Worm (Caenorhabditis elegans) whole organism, L3 larva: Measurements from ENCODE around the gene ZK185.5.

Experiments
- R02D3.7 ChIP-seq: fragments of 150-350 bp; optimal IDR thresholded peaks from 2 replicates; lab custom pipeline; 2014; ENCODE audit warnings: missing biosample characterization, missing genetic modification characterization
- ZK546.5 ChIP-seq: sonication (generic microtip); optimal IDR thresholded peaks from 2 replicates; lab custom pipeline; 2017; ENCODE audit warnings: missing biosample characterization, missing genetic modification characterization
- aly-2 ChIP-seq: fragments of 150-350 bp; optimal IDR thresholded peaks from 2 replicates; lab custom pipeline; 2014; ENCODE audit warnings: missing biosample characterization, missing genetic modification characterization
- ceh-16 ChIP-seq: sonication (generic microtip); optimal IDR thresholded peaks from 2 replicates; lab custom pipeline; 2017; ENCODE audit warnings: missing biosample characterization, missing genetic modification characterization
- egl-27 ChIP-seq: sonication (generic microtip); optimal IDR thresholded peaks from 4 replicates; lab custom pipeline; 2017; ENCODE audit warnings: missing biosample characterization, missing genetic modification reagents, missing genetic modification characterization
- egl-5 ChIP-seq: fragments of 150-350 bp; optimal IDR thresholded peaks from 2 replicates; lab custom pipeline; 2017; ENCODE audit warnings: missing biosample characterization, missing genetic modification reagents, missing genetic modification characterization, inconsistent platforms
- elt-2 ChIP-seq: sonication (generic microtip); optimal IDR thresholded peaks from 2 replicates; lab custom pipeline; 2016; ENCODE audit warnings: missing genetic modification reagents, mild to moderate bottlenecking, missing genetic modification characterization, missing compliant biosample characterization
- fkh-10 ChIP-seq: sonication (generic microtip); optimal IDR thresholded peaks from 2 replicates; lab custom pipeline; 2017; ENCODE audit warnings: missing biosample characterization, missing genetic modification reagents, missing genetic modification characterization
- fkh-2 ChIP-seq: fragments of 150-350 bp; optimal IDR thresholded peaks from 2 replicates; lab custom pipeline; 2014; ENCODE audit warnings: missing biosample characterization, missing genetic modification reagents, missing genetic modification characterization
- hmg-11 ChIP-seq: sonication (generic microtip); optimal IDR thresholded peaks from 2 replicates; lab custom pipeline; 2016; ENCODE audit warnings: missing genetic modification characterization, missing compliant biosample characterization
- lin-15B ChIP-seq: fragments of 150-350 bp; optimal IDR thresholded peaks from 2 replicates; lab custom pipeline; 2014; ENCODE audit warnings: missing biosample characterization, missing genetic modification characterization
- lin-39 ChIP-seq: fragments of 150-350 bp; optimal IDR thresholded peaks from 2 replicates; lab custom pipeline; 2018; ENCODE audit warnings: missing biosample characterization, missing genetic modification reagents, missing genetic modification characterization
- nfya-1 ChIP-seq: sonication (generic microtip); optimal IDR thresholded peaks from 2 replicates; lab custom pipeline; 2017; ENCODE audit warnings: missing genetic modification characterization, mild to moderate bottlenecking, missing compliant biosample characterization, antibody characterized with exemption, moderate library complexity; ENCODE audit not compliant: insufficient read depth
- nhr-11 ChIP-seq: fragments of 150-350 bp; optimal IDR thresholded peaks from 2 replicates; lab custom pipeline; 2014; ENCODE audit warnings: missing biosample characterization, missing genetic modification characterization
- nhr-23 ChIP-seq: fragments of 150-350 bp; optimal IDR thresholded peaks from 2 replicates; lab custom pipeline; 2014; ENCODE audit warnings: missing biosample characterization, missing genetic modification reagents, missing genetic modification characterization
- nhr-237 ChIP-seq: fragments of 150-350 bp; optimal IDR thresholded peaks from 2 replicates; lab custom pipeline; 2014; ENCODE audit warnings: missing biosample characterization, missing genetic modification characterization
- nhr-25 ChIP-seq: sonication (generic microtip); optimal IDR thresholded peaks from 2 replicates; lab custom pipeline; 2017; ENCODE audit warnings: missing biosample characterization, missing genetic modification characterization
- nhr-28 ChIP-seq: fragments of 150-350 bp; optimal IDR thresholded peaks from 2 replicates; lab custom pipeline; 2014; ENCODE audit warnings: missing biosample characterization, missing genetic modification characterization
- nhr-67 ChIP-seq: fragments of 150-350 bp; optimal IDR thresholded peaks from 2 replicates; lab custom pipeline; 2014; ENCODE audit warnings: missing biosample characterization, missing genetic modification characterization
- nhr-76 ChIP-seq: fragments of 150-350 bp; sonication (generic microtip); optimal IDR thresholded peaks from 5 replicates; lab custom pipeline; 2014; ENCODE audit warnings: missing biosample characterization, missing genetic modification characterization
- pha-4 ChIP-seq: fragments of 150-350 bp; optimal IDR thresholded peaks from 2 replicates; lab custom pipeline; 2014; ENCODE audit warnings: missing biosample characterization, missing genetic modification reagents, missing genetic modification characterization
- sea-2 ChIP-seq: fragments of 150-350 bp; sonication (generic microtip); optimal IDR thresholded peaks from 4 replicates; lab custom pipeline; 2014; ENCODE audit warnings: missing biosample characterization, missing genetic modification reagents, missing genetic modification characterization
- snpc-4 ChIP-seq: fragments of 150-350 bp; optimal IDR thresholded peaks from 2 replicates; lab custom pipeline; 2014; ENCODE audit warnings: missing biosample characterization, missing genetic modification characterization
- unc-39 ChIP-seq: sonication (generic microtip); optimal IDR thresholded peaks from 4 replicates; lab custom pipeline; 2017; ENCODE audit warnings: missing biosample characterization, missing genetic modification characterization
- unc-62 ChIP-seq: fragments of 150-350 bp; sonication (generic microtip); optimal IDR thresholded peaks from 4 replicates; lab custom pipeline; 2014; ENCODE audit warnings: missing biosample characterization, missing genetic modification reagents, missing genetic modification characterization
- zag-1 ChIP-seq: fragments of 150-350 bp; optimal IDR thresholded peaks from 2 replicates; lab custom pipeline; 2014; ENCODE audit warnings: missing biosample characterization, missing genetic modification characterization
- ztf-11 ChIP-seq: fragments of 150-350 bp; optimal IDR thresholded peaks from 2 replicates; lab custom pipeline; 2014; ENCODE audit warnings: missing biosample characterization, missing genetic modification characterization

ZK185.5 gene

ce11 chrIV:4545818-4546217, at the start of gene ZK185.5:
TSS of gene ZK185.5 (minus strand) at chrIV:4545918.
- TF ChIP-seq ceh-16 (no peak), aly-2 (tag; lab: Kevin White, UChicago) (no peak), nhr-28 (tag; lab: Kevin White, UChicago) (no peak), nhr-67 (tag; lab: Kevin White, UChicago) (no peak), nfya-1 (tag; lab: Kevin White, UChicago) (no peak), fkh-2 (no peak), egl-5 (tag; lab: Kevin White, UChicago) (no peak), fkh-10 (GFP tag; lab: Kevin White, UChicago) (no peak), zag-1 (tag; lab: Kevin White, UChicago) (no peak)
- TF ChIP-seq, all 47 proteins: peak for 0

- peak; percentile 62 for TF ChIP-seq pha-4 (tag; lab: Kevin White, UChicago)
- no peak for TF ChIP-seq nhr-25 (tag; lab: Kevin White, UChicago)
- no peak for TF ChIP-seq ZK546.5
These were observed 42.7 kb upstream of the ZK185.5 start for ce11 chrIV:4588408-4588807.

- no peak for TF ChIP-seq R02D3.7 (tag; lab: Kevin White, UChicago)
- no peak for TF ChIP-seq nfya-1 (tag; lab: Kevin White, UChicago)
- TF ChIP-seq unc-62 (GFP tag; lab: Kevin White, UChicago): no peak
- no peak for TF ChIP-seq nhr-237 (tag; lab: Kevin White, UChicago)
- TF ChIP-seq fkh-2: no peak
- TF ChIP-seq zag-1 (tag; lab: Kevin White, UChicago): no peak
- TF ChIP-seq pha-4 (tag; lab: Kevin White, UChicago): no peak
- TF ChIP-seq egl-27 (tag; lab: Kevin White, UChicago): no peak
- TF ChIP-seq nhr-28 (tag; lab: Kevin White, UChicago): no peak
- no peak for TF ChIP-seq ztf-11 (tag; lab: Kevin White, UChicago)
- TF ChIP-seq hmg-11: no peak
- no peak for TF ChIP-seq unc-39 (tag; lab: Kevin White, UChicago)
- no peak for TF ChIP-seq nhr-23
- no peak for TF ChIP-seq snpc-4 (tag; lab: Kevin White, UChicago)
- no peak for TF ChIP-seq nhr-11
- no peak for TF ChIP-seq elt-2
These were observed 41.8 kb upstream of the ZK185.5 start for ce11 chrIV:4587532-4587931.

ce11 chrIV:4585991-4586390, 40.3 kb upstream of the ZK185.5 start:
- TF ChIP-seq fkh-10 (GFP tag; lab: Kevin White, UChicago): peak; percentile 97
- no peak for TF ChIP-seq nhr-67 (tag; lab: Kevin White, UChicago)
- no peak for TF ChIP-seq R02D3.7 (tag; lab: Kevin White, UChicago)
- no peak for TF ChIP-seq nhr-76 (tag; lab: Kevin White, UChicago)
- TF ChIP-seq sea-2 (GFP tag; lab: Kevin White, UChicago): peak; percentile 17
- peak; percentile 49 for TF ChIP-seq nfya-1 (tag; lab: Kevin White, UChicago)
- peak; percentile 6 for TF ChIP-seq lin-15B (tag; lab: Kevin White, UChicago)

- no peak for TF ChIP-seq nhr-25 (tag; lab: Kevin White, UChicago)
- TF ChIP-seq nhr-67 (tag; lab: Kevin White, UChicago): no peak
- no peak for TF ChIP-seq unc-39 (tag; lab: Kevin White, UChicago)
These were observed 33.8 kb upstream of the ZK185.5 start for ce11 chrIV:4579472-4579871.

ce11 chrIV:4576847-4577246, 31.1 kb upstream of the ZK185.5 start:
- TF ChIP-seq lin-39 (tag; lab: Kevin White, UChicago) (peak; percentile 7), nhr-237 (tag; lab: Kevin White, UChicago) (no peak)

ce11 chrIV:4574051-4574450, 28.3 kb upstream of the ZK185.5 start:
- TF ChIP-seq aly-2 (tag; lab: Kevin White, UChicago) (no peak), nfya-1 (tag; lab: Kevin White, UChicago) (peak; percentile 21)
- TF ChIP-seq, all 47 proteins: peak for 1

- TF ChIP-seq ZK546.5 (no peak), nfya-1 (tag; lab: Kevin White, UChicago) (peak; percentile 11), fkh-10 (GFP tag; lab: Kevin White, UChicago) (peak; percentile 63)
These were observed 24.9 kb upstream of the ZK185.5 start for ce11 chrIV:4570599-4570998.
